Fruit fly (Drosophila melanogaster) whole organism, prepupa: ENCODE measurements around the gene Polr1E.

ENCODE experiments used
- Blimp-1 ChIP-seq: fragments of 200-800 bp; sonication (Bioruptor generic); optimal IDR thresholded peaks from 3 replicates; lab custom pipeline; 2017; ENCODE audit warnings: missing biosample characterization, missing genetic modification characterization, mild to moderate bottlenecking, moderate library complexity, missing genetic modification reagents
- CG10669 ChIP-seq: fragments of 200-800 bp; sonication (Bioruptor generic); optimal IDR thresholded peaks from 3 replicates; lab custom pipeline; 2018; ENCODE audit warnings: missing biosample characterization, mild to moderate bottlenecking, missing genetic modification characterization, moderate library complexity
- CG11294 ChIP-seq: fragments of 200-800 bp; sonication (Bioruptor generic); IDR thresholded peaks from 2 replicates; pipeline ENCODE4 v1.3.6; 2022; ENCODE audit warnings: missing biosample characterization, missing genetic modification characterization
- CG15336 ChIP-seq: fragments of 200-800 bp; sonication (Bioruptor generic); IDR thresholded peaks from 2 replicates; pipeline ENCODE4 v1.3.6; 2022; ENCODE audit warnings: missing biosample characterization, missing genetic modification characterization
- CG3032 ChIP-seq: fragments of 200-800 bp; optimal IDR thresholded peaks from 2 replicates; lab custom pipeline; 2019; ENCODE audit warnings: missing biosample characterization, mild to moderate bottlenecking, missing genetic modification characterization, moderate library complexity
- CG31627 ChIP-seq: fragments of 200-800 bp; sonication (Bioruptor generic); optimal IDR thresholded peaks from 3 replicates; lab custom pipeline; 2016; ENCODE audit warnings: missing biosample characterization, missing genetic modification characterization
- CG32006 ChIP-seq: fragments of 200-800 bp; sonication (Bioruptor generic); optimal IDR thresholded peaks from 3 replicates; lab custom pipeline; 2017; ENCODE audit warnings: missing biosample characterization, mild to moderate bottlenecking, missing genetic modification characterization
- CG34406 ChIP-seq: fragments of 200-800 bp; sonication (Bioruptor generic); optimal IDR thresholded peaks from 3 replicates; lab custom pipeline; 2016; ENCODE audit warnings: missing biosample characterization, missing genetic modification characterization
- CG3919 ChIP-seq: fragments of 200-800 bp; sonication (Bioruptor generic); optimal IDR thresholded peaks from 3 replicates; lab custom pipeline; 2016; ENCODE audit warnings: missing biosample characterization, missing genetic modification characterization
- CG4318 ChIP-seq: fragments of 200-800 bp; sonication (Bioruptor generic); optimal IDR thresholded peaks from 3 replicates; lab custom pipeline; 2017; ENCODE audit warnings: missing biosample characterization, mild to moderate bottlenecking, missing genetic modification characterization
- CG6163 ChIP-seq: fragments of 200-800 bp; sonication (Bioruptor generic); IDR thresholded peaks from 3 replicates; pipeline ENCODE4 v1.3.6; 2022; ENCODE audit warnings: missing biosample characterization, missing genetic modification characterization
- CG6276 ChIP-seq: fragments of 200-800 bp; sonication (Bioruptor generic); optimal IDR thresholded peaks from 2 replicates; lab custom pipeline; 2017; ENCODE audit warnings: missing biosample characterization, mild to moderate bottlenecking, missing genetic modification characterization
- CG6808 ChIP-seq: fragments of 200-800 bp; sonication (Bioruptor generic); optimal IDR thresholded peaks from 3 replicates; lab custom pipeline; 2017; ENCODE audit warnings: missing biosample characterization, missing genetic modification characterization, mild to moderate bottlenecking, moderate library complexity, missing genetic modification reagents
- CG6854 ChIP-seq: fragments of 200-800 bp; sonication (Bioruptor generic); optimal IDR thresholded peaks from 2 replicates; lab custom pipeline; 2017; ENCODE audit warnings: missing biosample characterization, mild to moderate bottlenecking, missing genetic modification characterization
- CG7368 ChIP-seq: fragments of 200-800 bp; sonication (Bioruptor generic); optimal IDR thresholded peaks from 3 replicates; lab custom pipeline; 2016; ENCODE audit warnings: missing biosample characterization, missing genetic modification characterization
- CG8119 ChIP-seq: fragments of 200-800 bp; sonication (Bioruptor generic); IDR thresholded peaks from 3 replicates; pipeline ENCODE4 v1.3.6; 2022; ENCODE audit warnings: missing biosample characterization, missing genetic modification characterization
- CG8319 ChIP-seq: fragments of 200-800 bp; sonication (Bioruptor generic); optimal IDR thresholded peaks from 3 replicates; lab custom pipeline; 2016; ENCODE audit warnings: missing biosample characterization, missing genetic modification characterization
- CG9139 ChIP-seq: fragments of 200-800 bp; sonication (Bioruptor generic); optimal IDR thresholded peaks from 3 replicates; lab custom pipeline; 2017; ENCODE audit warnings: missing biosample characterization, mild to moderate bottlenecking, missing genetic modification characterization
- Eip78C ChIP-seq: fragments of 200-800 bp; sonication (Bioruptor generic); peaks from one replicate; lab custom pipeline; 2016; ENCODE audit warnings: missing biosample characterization, missing genetic modification characterization
- Eip93F ChIP-seq: fragments of 200-800 bp; sonication (Bioruptor generic); optimal IDR thresholded peaks from 2 replicates; lab custom pipeline; 2016; ENCODE audit warnings: missing biosample characterization, mild to moderate bottlenecking, missing genetic modification characterization
- Gug ChIP-seq: fragments of 200-800 bp; sonication (Bioruptor generic); IDR thresholded peaks from 2 replicates; pipeline ENCODE4 v1.3.6; 2022; ENCODE audit warnings: missing biosample characterization, missing genetic modification characterization
- Hr38 ChIP-seq: sonication (Bioruptor generic); optimal IDR thresholded peaks from 2 replicates; lab custom pipeline; 2016; ENCODE audit warnings: missing biosample characterization, missing genetic modification characterization
- Hr39 ChIP-seq: fragments of 200-800 bp; sonication (Bioruptor generic); optimal IDR thresholded peaks from 2 replicates; lab custom pipeline; 2016; ENCODE audit warnings: missing biosample characterization, missing genetic modification characterization
- Hr4 ChIP-seq: fragments of 200-800 bp; sonication (Bioruptor generic); optimal IDR thresholded peaks from 3 replicates; lab custom pipeline; 2016; ENCODE audit warnings: missing biosample characterization, missing genetic modification characterization
- Lpt ChIP-seq: fragments of 200-800 bp; sonication (Bioruptor generic); optimal IDR thresholded peaks from 3 replicates; lab custom pipeline; 2016; ENCODE audit warnings: missing biosample characterization, missing genetic modification characterization
- OdsH ChIP-seq: fragments of 200-800 bp; sonication (Bioruptor generic); optimal IDR thresholded peaks from 3 replicates; lab custom pipeline; 2016; ENCODE audit warnings: missing biosample characterization, missing genetic modification characterization
- Smox ChIP-seq: fragments of 200-800 bp; sonication (Bioruptor generic); optimal IDR thresholded peaks from 3 replicates; lab custom pipeline; 2016; ENCODE audit warnings: missing biosample characterization, missing genetic modification characterization
- Sox102F ChIP-seq: fragments of 200-800 bp; sonication (Bioruptor generic); optimal IDR thresholded peaks from 2 replicates; lab custom pipeline; 2016; ENCODE audit warnings: missing biosample characterization, mild to moderate bottlenecking, missing genetic modification characterization
- Sox14 ChIP-seq: fragments of 200-800 bp; sonication (Bioruptor generic); optimal IDR thresholded peaks from 3 replicates; lab custom pipeline; 2016; ENCODE audit warnings: missing biosample characterization, missing genetic modification characterization
- Sox15 ChIP-seq: fragments of 200-800 bp; sonication (Bioruptor generic); optimal IDR thresholded peaks from 3 replicates; lab custom pipeline; 2016; ENCODE audit warnings: missing biosample characterization, missing genetic modification characterization
- achi ChIP-seq: fragments of 200-800 bp; sonication (Bioruptor generic); optimal IDR thresholded peaks from 3 replicates; lab custom pipeline; 2016; ENCODE audit warnings: missing biosample characterization, missing genetic modification characterization
- acj6 ChIP-seq: fragments of 200-800 bp; sonication (Bioruptor generic); optimal IDR thresholded peaks from 3 replicates; lab custom pipeline; 2016; ENCODE audit warnings: missing biosample characterization, missing genetic modification characterization
- cyc ChIP-seq: fragments of 200-800 bp; sonication (Bioruptor generic); optimal IDR thresholded peaks from 3 replicates; lab custom pipeline; 2016; ENCODE audit warnings: missing biosample characterization, missing genetic modification characterization
- dsx ChIP-seq: fragments of 200-800 bp; optimal IDR thresholded peaks from 3 replicates; lab custom pipeline; 2019; ENCODE audit warnings: missing biosample characterization, mild to moderate bottlenecking, missing genetic modification characterization, moderate library complexity; ENCODE audit not compliant: poor library complexity, severe bottlenecking
- eg ChIP-seq: fragments of 200-800 bp; sonication (Bioruptor generic); IDR thresholded peaks from 3 replicates; pipeline ENCODE4 v1.3.6; 2022; ENCODE audit warnings: missing biosample characterization, missing genetic modification characterization
- esn ChIP-seq: fragments of 200-800 bp; sonication (Bioruptor generic); optimal IDR thresholded peaks from 2 replicates; lab custom pipeline; 2016; ENCODE audit warnings: missing biosample characterization, mild to moderate bottlenecking, missing genetic modification characterization, moderate library complexity
- fkh ChIP-seq: fragments of 200-800 bp; sonication (Bioruptor generic); optimal IDR thresholded peaks from 3 replicates; lab custom pipeline; 2017; ENCODE audit warnings: missing biosample characterization, mild to moderate bottlenecking, missing genetic modification characterization, moderate library complexity
- lz ChIP-seq: fragments of 200-800 bp; sonication (Bioruptor generic); optimal IDR thresholded peaks from 3 replicates; lab custom pipeline; 2016; ENCODE audit warnings: missing biosample characterization, missing genetic modification characterization
- pdm3 ChIP-seq: fragments of 200-800 bp; sonication (Bioruptor generic); optimal IDR thresholded peaks from 3 replicates; lab custom pipeline; 2016; ENCODE audit warnings: missing biosample characterization, missing genetic modification characterization
- salr ChIP-seq, 2 experiments: fragments of 200-800 bp; sonication (Bioruptor generic); optimal IDR thresholded peaks; 3 replicates each; lab custom pipeline; 2016 to 2018; ENCODE audit warnings: missing biosample characterization in 2 of 2, missing genetic modification characterization in 2 of 2, mild to moderate bottlenecking in 1 of 2
- spab ChIP-seq: fragments of 200-800 bp; sonication (Bioruptor generic); optimal IDR thresholded peaks from 2 replicates; lab custom pipeline; 2017; ENCODE audit warnings: missing biosample characterization, mild to moderate bottlenecking, missing genetic modification characterization, missing genetic modification reagents
- svp ChIP-seq: fragments of 200-800 bp; sonication (Bioruptor generic); peaks from one replicate; lab custom pipeline; 2016; ENCODE audit warnings: missing biosample characterization, missing genetic modification characterization
- vri ChIP-seq: fragments of 200-800 bp; sonication (Bioruptor generic); optimal IDR thresholded peaks from 3 replicates; lab custom pipeline; 2016; ENCODE audit warnings: missing biosample characterization, mild to moderate bottlenecking, missing genetic modification characterization

Gene Polr1E

dm6 chr3R:18301569-18301968 is at the start of gene Polr1E:
Polr1E (minus strand) TSS chr3R:18301728.
- no peak for TF ChIP-seq CG6276 (GFP tag; lab: Kevin White, UChicago)
- TF ChIP-seq lz (GFP tag; lab: Kevin White, UChicago): no peak

dm6 chr3R:18338493-18338892 is 37.0 kb upstream of the Polr1E start:
- TF ChIP-seq Hr39 (GFP tag; lab: Kevin White, UChicago) (no peak), spab (GFP tag; lab: Kevin White, UChicago) (no peak), Sox14 (GFP tag; lab: Kevin White, UChicago) (no peak), Gug (GFP tag; lab: Robert Waterston, UW) (no peak), OdsH (GFP tag; lab: Kevin White, UChicago) (no peak), Sox15 (GFP tag; lab: Kevin White, UChicago) (no peak), CG8319 (no peak), CG7368 (GFP tag; lab: Kevin White, UChicago) (no peak), Eip78C (no peak), Sox102F (GFP tag; lab: Kevin White, UChicago) (no peak), Eip93F (GFP tag; lab: Kevin White, UChicago) (no peak)

- TF ChIP-seq CG6808 (no peak), Sox15 (GFP tag; lab: Kevin White, UChicago) (no peak), Hr4 (no peak), CG34406 (GFP tag; lab: Kevin White, UChicago) (no peak), CG9139 (GFP tag; lab: Kevin White, UChicago) (no peak), CG8319 (no peak), CG4318 (GFP tag; lab: Kevin White, UChicago) (no peak), Eip78C (peak; percentile 32), CG15336 (no peak), CG32006 (GFP tag; lab: Kevin White, UChicago) (peak; percentile 21), Hr38 (GFP tag; lab: Kevin White, UChicago) (no peak), CG3032 (tag; lab: Kevin White, UChicago) (no peak), svp (GFP tag; lab: Kevin White, UChicago) (no peak), salr (GFP tag; optimal IDR thresholded peaks at IDR 0.05; lab: Kevin White, UChicago) (no peak)
These were observed 27.3 kb upstream of the Polr1E start, which contains the start of gene naz for dm6 chr3R:18328842-18329241. naz (minus strand) TSS chr3R:18328942.

dm6 chr3R:18314824-18315690 is 13.5 kb upstream of the Polr1E start:
- TF ChIP-seq CG3032 (tag; lab: Kevin White, UChicago): no peak
- no peak for TF ChIP-seq CG31627 (GFP tag; lab: Kevin White, UChicago)
- TF ChIP-seq Hr38 (GFP tag; lab: Kevin White, UChicago): no peak
- TF ChIP-seq salr (GFP tag; optimal IDR thresholded peaks at IDR 0.05; lab: Kevin White, UChicago): no peak
- TF ChIP-seq CG15336: peak; percentile 43
- TF ChIP-seq CG6276 (GFP tag; lab: Kevin White, UChicago): no peak
- TF ChIP-seq CG32006 (GFP tag; lab: Kevin White, UChicago): peak; percentile 6
- no peak for TF ChIP-seq Smox (GFP tag; lab: Kevin White, UChicago)
- TF ChIP-seq svp (GFP tag; lab: Kevin White, UChicago): peak; percentile 78
- TF ChIP-seq eg: peak; percentile 73
- no peak for TF ChIP-seq CG10669 (GFP tag; lab: Kevin White, UChicago)
- TF ChIP-seq pdm3 (GFP tag; lab: Kevin White, UChicago): no peak
- TF ChIP-seq Lpt (GFP tag; lab: Kevin White, UChicago): peak; percentile 6
- 0 out of 2 replicates have a peak, but pooled peaks have one; percentile 28 for TF ChIP-seq CG11294 (GFP tag; lab: Robert Waterston, UW)
- no peak for TF ChIP-seq CG6854 (GFP tag; lab: Kevin White, UChicago)
- TF ChIP-seq lz (GFP tag; lab: Kevin White, UChicago): no peak
- no peak for TF ChIP-seq fkh (GFP tag; lab: Kevin White, UChicago)
- no peak for TF ChIP-seq Sox14 (GFP tag; lab: Kevin White, UChicago)
- no peak for TF ChIP-seq Sox15 (GFP tag; lab: Kevin White, UChicago)
- peak; percentile 6 for TF ChIP-seq CG3919 (GFP tag; lab: Kevin White, UChicago)
- no peak for TF ChIP-seq esn (GFP tag; lab: Kevin White, UChicago)
- no peak for TF ChIP-seq acj6 (GFP tag; lab: Kevin White, UChicago)
- no peak for TF ChIP-seq CG8119 (GFP tag; lab: Robert Waterston, UW)
- no peak for TF ChIP-seq Blimp-1 (GFP tag; lab: Kevin White, UChicago)
- peak; percentile 40 for TF ChIP-seq Hr4
- TF ChIP-seq achi (GFP tag; lab: Kevin White, UChicago): no peak
- TF ChIP-seq dsx (GFP tag; lab: Kevin White, UChicago): no peak
- TF ChIP-seq vri: no peak
- TF ChIP-seq cyc (GFP tag; lab: Kevin White, UChicago): no peak
- TF ChIP-seq CG6163 (GFP tag; lab: Robert Waterston, UW): peak; percentile 54; the same call in 2 of the 3 replicates
- TF ChIP-seq Eip78C: peak; percentile 24
